Fruit fly (Drosophila melanogaster) whole organism, prepupa: Measurements from ENCODE around the gene CG2818.

Experiments used
- Blimp-1 ChIP-seq: fragments of 200-800 bp; sonication (Bioruptor generic); optimal IDR thresholded peaks from 3 replicates; lab custom pipeline; 2017; ENCODE audit warnings: missing biosample characterization, missing genetic modification characterization, mild to moderate bottlenecking, moderate library complexity, missing genetic modification reagents
- CG10631 ChIP-seq: fragments of 200-800 bp; sonication (Bioruptor generic); optimal IDR thresholded peaks from 2 replicates; lab custom pipeline; 2016; ENCODE audit warnings: missing biosample characterization, missing genetic modification characterization
- CG10669 ChIP-seq: fragments of 200-800 bp; sonication (Bioruptor generic); optimal IDR thresholded peaks from 3 replicates; lab custom pipeline; 2018; ENCODE audit warnings: missing biosample characterization, mild to moderate bottlenecking, missing genetic modification characterization, moderate library complexity
- CG11294 ChIP-seq: fragments of 200-800 bp; sonication (Bioruptor generic); IDR thresholded peaks from 2 replicates; pipeline ENCODE4 v1.3.6; 2022; ENCODE audit warnings: missing biosample characterization, missing genetic modification characterization
- CG11762 ChIP-seq: fragments of 200-800 bp; sonication (Bioruptor generic); optimal IDR thresholded peaks from 3 replicates; lab custom pipeline; 2016; ENCODE audit warnings: missing biosample characterization, missing genetic modification characterization; ENCODE audit not compliant: insufficient read depth
- CG15336 ChIP-seq: fragments of 200-800 bp; sonication (Bioruptor generic); IDR thresholded peaks from 2 replicates; pipeline ENCODE4 v1.3.6; 2022; ENCODE audit warnings: missing biosample characterization, missing genetic modification characterization
- CG16779 ChIP-seq: fragments of 200-800 bp; sonication (Bioruptor generic); optimal IDR thresholded peaks from 3 replicates; lab custom pipeline; 2017; ENCODE audit warnings: missing biosample characterization, mild to moderate bottlenecking, missing genetic modification characterization
- CG3032 ChIP-seq: fragments of 200-800 bp; optimal IDR thresholded peaks from 2 replicates; lab custom pipeline; 2019; ENCODE audit warnings: missing biosample characterization, mild to moderate bottlenecking, missing genetic modification characterization, moderate library complexity
- CG31627 ChIP-seq: fragments of 200-800 bp; sonication (Bioruptor generic); optimal IDR thresholded peaks from 3 replicates; lab custom pipeline; 2016; ENCODE audit warnings: missing biosample characterization, missing genetic modification characterization
- CG4318 ChIP-seq: fragments of 200-800 bp; sonication (Bioruptor generic); optimal IDR thresholded peaks from 3 replicates; lab custom pipeline; 2017; ENCODE audit warnings: missing biosample characterization, mild to moderate bottlenecking, missing genetic modification characterization
- CG6163 ChIP-seq: fragments of 200-800 bp; sonication (Bioruptor generic); IDR thresholded peaks from 3 replicates; pipeline ENCODE4 v1.3.6; 2022; ENCODE audit warnings: missing biosample characterization, missing genetic modification characterization
- CG6808 ChIP-seq: fragments of 200-800 bp; sonication (Bioruptor generic); optimal IDR thresholded peaks from 3 replicates; lab custom pipeline; 2017; ENCODE audit warnings: missing biosample characterization, missing genetic modification characterization, mild to moderate bottlenecking, moderate library complexity, missing genetic modification reagents
- CG7368 ChIP-seq: fragments of 200-800 bp; sonication (Bioruptor generic); optimal IDR thresholded peaks from 3 replicates; lab custom pipeline; 2016; ENCODE audit warnings: missing biosample characterization, missing genetic modification characterization
- CG8319 ChIP-seq: fragments of 200-800 bp; sonication (Bioruptor generic); optimal IDR thresholded peaks from 3 replicates; lab custom pipeline; 2016; ENCODE audit warnings: missing biosample characterization, missing genetic modification characterization
- CG8632 ChIP-seq: fragments of 200-800 bp; sonication (Bioruptor generic); optimal IDR thresholded peaks from 3 replicates; lab custom pipeline; 2016; ENCODE audit warnings: missing biosample characterization, missing genetic modification characterization
- CG9139 ChIP-seq: fragments of 200-800 bp; sonication (Bioruptor generic); optimal IDR thresholded peaks from 3 replicates; lab custom pipeline; 2017; ENCODE audit warnings: missing biosample characterization, mild to moderate bottlenecking, missing genetic modification characterization
- Eip75B ChIP-seq: fragments of 200-800 bp; sonication (Bioruptor generic); optimal IDR thresholded peaks from 3 replicates; lab custom pipeline; 2016; ENCODE audit warnings: missing biosample characterization, missing genetic modification characterization
- Eip78C ChIP-seq: fragments of 200-800 bp; sonication (Bioruptor generic); peaks from one replicate; lab custom pipeline; 2016; ENCODE audit warnings: missing biosample characterization, missing genetic modification characterization
- Ets21C ChIP-seq: fragments of 200-800 bp; sonication (Bioruptor generic); optimal IDR thresholded peaks from 3 replicates; lab custom pipeline; 2016; ENCODE audit warnings: missing biosample characterization, missing genetic modification characterization
- Ets96B ChIP-seq: fragments of 200-800 bp; optimal IDR thresholded peaks from 2 replicates; lab custom pipeline; 2019; ENCODE audit warnings: missing biosample characterization, mild to moderate bottlenecking, missing genetic modification characterization, moderate library complexity
- Gug ChIP-seq: fragments of 200-800 bp; sonication (Bioruptor generic); IDR thresholded peaks from 2 replicates; pipeline ENCODE4 v1.3.6; 2022; ENCODE audit warnings: missing biosample characterization, missing genetic modification characterization
- Hr4 ChIP-seq: fragments of 200-800 bp; sonication (Bioruptor generic); optimal IDR thresholded peaks from 3 replicates; lab custom pipeline; 2016; ENCODE audit warnings: missing biosample characterization, missing genetic modification characterization
- Met ChIP-seq: fragments of 200-800 bp; sonication (Bioruptor generic); optimal IDR thresholded peaks from 3 replicates; lab custom pipeline; 2016; ENCODE audit warnings: missing biosample characterization, missing genetic modification characterization
- Smox ChIP-seq: fragments of 200-800 bp; sonication (Bioruptor generic); optimal IDR thresholded peaks from 3 replicates; lab custom pipeline; 2016; ENCODE audit warnings: missing biosample characterization, missing genetic modification characterization
- Sox102F ChIP-seq: fragments of 200-800 bp; sonication (Bioruptor generic); optimal IDR thresholded peaks from 2 replicates; lab custom pipeline; 2016; ENCODE audit warnings: missing biosample characterization, mild to moderate bottlenecking, missing genetic modification characterization
- Sox14 ChIP-seq: fragments of 200-800 bp; sonication (Bioruptor generic); optimal IDR thresholded peaks from 3 replicates; lab custom pipeline; 2016; ENCODE audit warnings: missing biosample characterization, missing genetic modification characterization
- achi ChIP-seq: fragments of 200-800 bp; sonication (Bioruptor generic); optimal IDR thresholded peaks from 3 replicates; lab custom pipeline; 2016; ENCODE audit warnings: missing biosample characterization, missing genetic modification characterization
- dac ChIP-seq: fragments of 200-800 bp; sonication (Bioruptor generic); optimal IDR thresholded peaks from 2 replicates; lab custom pipeline; 2017; ENCODE audit warnings: missing biosample characterization, mild to moderate bottlenecking, missing genetic modification characterization
- dsx ChIP-seq: fragments of 200-800 bp; optimal IDR thresholded peaks from 3 replicates; lab custom pipeline; 2019; ENCODE audit warnings: missing biosample characterization, mild to moderate bottlenecking, missing genetic modification characterization, moderate library complexity; ENCODE audit not compliant: poor library complexity, severe bottlenecking
- fd85E ChIP-seq: fragments of 200-800 bp; sonication (Bioruptor generic); optimal IDR thresholded peaks from 3 replicates; lab custom pipeline; 2016; ENCODE audit warnings: missing biosample characterization, missing genetic modification characterization
- fkh ChIP-seq: fragments of 200-800 bp; sonication (Bioruptor generic); optimal IDR thresholded peaks from 3 replicates; lab custom pipeline; 2017; ENCODE audit warnings: missing biosample characterization, mild to moderate bottlenecking, missing genetic modification characterization, moderate library complexity
- net ChIP-seq: fragments of 200-800 bp; sonication (Bioruptor generic); optimal IDR thresholded peaks from 3 replicates; lab custom pipeline; 2016; ENCODE audit warnings: missing biosample characterization, missing genetic modification characterization
- pdm3 ChIP-seq: fragments of 200-800 bp; sonication (Bioruptor generic); optimal IDR thresholded peaks from 3 replicates; lab custom pipeline; 2016; ENCODE audit warnings: missing biosample characterization, missing genetic modification characterization
- salr ChIP-seq, 2 experiments: fragments of 200-800 bp; sonication (Bioruptor generic); optimal IDR thresholded peaks; 3 replicates each; lab custom pipeline; 2016 to 2018; ENCODE audit warnings: missing biosample characterization in 2 of 2, missing genetic modification characterization in 2 of 2, mild to moderate bottlenecking in 1 of 2
- svp ChIP-seq: fragments of 200-800 bp; sonication (Bioruptor generic); peaks from one replicate; lab custom pipeline; 2016; ENCODE audit warnings: missing biosample characterization, missing genetic modification characterization

Gene CG2818

dm6 chr2L:3695361-3695818, 17.8 kb upstream of the CG2818 start, which contains the start of gene CG16713:
Gene CG16713 (minus strand): TSS chr2L:3695411.
- TF ChIP-seq CG11294 (GFP tag; lab: Robert Waterston, UW) (no peak), CG8319 (GFP tag; lab: Kevin White, UChicago) (no peak), CG10669 (no peak), dac (no peak), Gug (GFP tag; lab: Robert Waterston, UW) (no peak), svp (GFP tag; lab: Kevin White, UChicago) (peak; percentile 83), CG16779 (tag; lab: Kevin White, UChicago) (no peak), Sox14 (GFP tag; lab: Kevin White, UChicago) (no peak), CG31627 (GFP tag; lab: Kevin White, UChicago) (no peak), fkh (GFP tag; lab: Kevin White, UChicago) (peak; percentile 11), Eip78C (GFP tag; lab: Kevin White, UChicago) (peak; percentile 12), CG15336 (GFP tag; lab: Robert Waterston, UW) (no peak)

- TF ChIP-seq CG11762 (GFP tag; lab: Kevin White, UChicago): no peak
- TF ChIP-seq CG6808 (GFP tag; lab: Kevin White, UChicago): no peak
- no peak for TF ChIP-seq Met
- no peak for TF ChIP-seq dsx (GFP tag; lab: Kevin White, UChicago)
- no peak for TF ChIP-seq Eip75B (GFP tag; lab: Kevin White, UChicago)
- no peak for TF ChIP-seq CG4318
- TF ChIP-seq CG11294 (GFP tag; lab: Robert Waterston, UW): no peak
- no peak for TF ChIP-seq achi
- TF ChIP-seq Gug (GFP tag; lab: Robert Waterston, UW): no peak
- TF ChIP-seq, all 60 proteins: peak for 0
These were observed 16.7 kb upstream of the CG2818 start, which contains the start of gene IM33 for dm6 chr2L:3696438-3696837. Gene IM33 (minus strand): TSS chr2L:3696658.

DNA sequence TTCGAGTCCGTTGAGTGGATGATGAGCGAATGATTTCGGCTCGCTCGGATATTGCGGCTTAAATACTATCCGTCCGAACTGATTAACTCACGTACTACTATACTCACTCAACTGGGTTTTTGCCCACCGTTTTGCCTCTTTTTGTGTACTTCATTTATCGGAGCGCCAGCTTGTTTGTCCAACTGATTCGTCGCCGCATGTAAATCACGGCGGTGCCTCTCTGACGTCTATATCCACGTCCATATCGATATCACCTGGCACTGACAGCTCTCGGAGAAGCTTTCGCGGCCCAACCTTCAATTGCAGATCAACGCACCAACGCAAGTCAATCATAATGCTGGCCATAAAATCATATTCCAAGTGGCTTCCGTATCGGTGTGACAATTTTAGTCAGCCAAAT, 15.4 kb upstream of the CG2818 start, which contains the start of gene CG3604:
Gene CG3604, minus strand, starts transcription at position 101 of the 400 bp plus-strand sequence.
- TF ChIP-seq CG31627 (GFP tag; lab: Kevin White, UChicago): no peak
- no peak for TF ChIP-seq net (GFP tag; lab: Kevin White, UChicago)
- TF ChIP-seq CG16779 (tag; lab: Kevin White, UChicago): no peak
- peak; percentile 33 for TF ChIP-seq svp (GFP tag; lab: Kevin White, UChicago)

DNA sequence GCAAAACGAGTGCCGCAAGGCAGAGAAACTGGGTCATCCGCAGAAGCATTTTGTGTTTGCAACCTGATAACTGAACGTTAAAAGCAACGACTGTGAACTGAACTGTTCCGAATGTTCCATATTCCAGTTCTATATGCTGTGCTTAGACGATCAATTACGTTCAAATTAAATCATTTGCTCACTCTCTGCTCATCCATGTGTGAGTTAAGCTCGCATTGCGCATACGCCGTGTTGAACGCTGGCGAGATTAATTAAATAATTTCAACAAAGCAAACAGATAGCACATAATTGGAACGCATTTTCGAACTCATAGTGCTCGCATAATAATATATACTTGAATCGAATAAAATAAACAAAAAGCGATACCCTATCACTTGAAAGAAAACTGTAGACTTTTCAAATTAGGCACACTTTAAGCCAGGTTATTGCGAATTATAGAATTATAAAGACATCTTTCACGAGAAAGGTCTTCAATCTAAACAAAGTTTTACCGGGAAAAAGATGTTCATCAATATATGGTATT, 14.1 kb upstream of the CG2818 start, which contains the start of the genes CG10031 and CG42464:
Gene CG10031, minus strand, starts transcription at position 101 of the 523 bp plus-strand sequence.
Gene CG42464, plus strand, starts transcription at position 473 of the 523 bp plus-strand sequence.
- no peak for TF ChIP-seq Hr4 (GFP tag; lab: Kevin White, UChicago)
- TF ChIP-seq Sox102F (GFP tag; lab: Kevin White, UChicago): no peak
- no peak for TF ChIP-seq CG6163 (GFP tag; lab: Robert Waterston, UW)
- no peak for TF ChIP-seq Smox
- no peak for TF ChIP-seq fd85E (GFP tag; lab: Kevin White, UChicago)
- TF ChIP-seq Ets21C: no peak
- no peak for TF ChIP-seq CG7368
- TF ChIP-seq Blimp-1 (GFP tag; lab: Kevin White, UChicago): no peak
- TF ChIP-seq pdm3 (GFP tag; lab: Kevin White, UChicago): no peak
- no peak for TF ChIP-seq CG8632 (GFP tag; lab: Kevin White, UChicago)
- TF ChIP-seq svp (GFP tag; lab: Kevin White, UChicago): no peak
- TF ChIP-seq CG3032: no peak
- no peak for TF ChIP-seq CG10631 (GFP tag; lab: Kevin White, UChicago)
- TF ChIP-seq Met: no peak
- no peak for TF ChIP-seq CG9139 (GFP tag; lab: Kevin White, UChicago)
- no peak for TF ChIP-seq Ets96B (tag; lab: Kevin White, UChicago)
- no peak for TF ChIP-seq salr (GFP tag; optimal IDR thresholded peaks at IDR 0.05; lab: Kevin White, UChicago)
- TF ChIP-seq, all 60 proteins: peak for 0
